Worm (Caenorhabditis elegans): Measurements from ENCODE around the gene mttu-1.

ce11 chrIV:11336180-11336579 lies 39.5 kb upstream of the mttu-1 start:
- TF ChIP-seq K02D7.2 (tag; optimal IDR thresholded peaks at IDR 0.05) (no peak), unc-55 (GFP tag; optimal IDR thresholded peaks at IDR 0.05) (no peak), nhr-11 (tag; optimal IDR thresholded peaks at IDR 0.05) (no peak), sox-4 (tag; optimal IDR thresholded peaks at IDR 0.05) (no peak), ceh-9 (tag; optimal IDR thresholded peaks at IDR 0.05) (no peak), tbx-2 (tag; optimal IDR thresholded peaks at IDR 0.05) (no peak)

All from whole organism, late embryonic.